Worm (Caenorhabditis elegans): ENCODE measurements around the gene M60.4.

Gene M60.4

ce11 chrX:8257687-8258086, 21.6 kb upstream of the M60.4 start:
- TF ChIP-seq nhr-232 (tag; optimal IDR thresholded peaks at IDR 0.05) (no peak), pag-3 (tag; optimal IDR thresholded peaks at IDR 0.05; ENCODE audit: borderline replicate concordance) (no peak), C38D4.7 (GFP tag; optimal IDR thresholded peaks at IDR 0.05) (no peak), ztf-16 (tag; optimal IDR thresholded peaks at IDR 0.05) (no peak), fax-1 (tag; optimal IDR thresholded peaks at IDR 0.05) (no peak), ceh-19 (GFP tag; optimal IDR thresholded peaks at IDR 0.05) (no peak), fkh-6 (tag; optimal IDR thresholded peaks at IDR 0.05) (no peak)

- TF ChIP-seq fkh-6 (tag; optimal IDR thresholded peaks at IDR 0.05) = no peak
- no peak for TF ChIP-seq ets-4 (tag; optimal IDR thresholded peaks at IDR 0.05)
Measured at ce11 chrX:8255433-8255832, 19.3 kb upstream of the M60.4 start.

ce11 chrX:8252293-8252692, 16.2 kb upstream of the M60.4 start, which contains the start of gene M60.6:
Gene M60.6 (minus strand): TSS chrX:8252458.
- no peak for TF ChIP-seq pha-4 (tag; optimal IDR thresholded peaks at IDR 0.05)
- TF ChIP-seq ceh-18 (tag; optimal IDR thresholded peaks at IDR 0.05) = peak; percentile 9
- TF ChIP-seq pag-3 (tag; optimal IDR thresholded peaks at IDR 0.05; ENCODE audit: borderline replicate concordance) = no peak
- peak; percentile 65 for TF ChIP-seq ref-2 (tag; optimal IDR thresholded peaks at IDR 0.05)
- TF ChIP-seq ttx-3 (tag; optimal IDR thresholded peaks at IDR 0.05) = no peak
- no peak for TF ChIP-seq nhr-11 (tag; optimal IDR thresholded peaks at IDR 0.05)
- TF ChIP-seq ceh-45 (GFP tag; IDR thresholded peaks at IDR 0.05) = no peak
- TF ChIP-seq ceh-31 (tag; optimal IDR thresholded peaks at IDR 0.05) = peak; percentile 77
- peak; percentile 16 for TF ChIP-seq ceh-14 (tag; optimal IDR thresholded peaks at IDR 0.05)
- TF ChIP-seq madf-2 (tag; optimal IDR thresholded peaks at IDR 0.05) = no peak
- no peak for TF ChIP-seq sox-2 (GFP tag; IDR thresholded peaks at IDR 0.05)
- no peak for TF ChIP-seq ahr-1 (tag; optimal IDR thresholded peaks at IDR 0.05)
- no peak for TF ChIP-seq pax-1 (tag; optimal IDR thresholded peaks at IDR 0.05)
- TF ChIP-seq fax-1 (tag; optimal IDR thresholded peaks at IDR 0.05) = peak; percentile 3
- no peak for TF ChIP-seq hlh-6 (tag; optimal IDR thresholded peaks at IDR 0.05)
- no peak for TF ChIP-seq unc-86 (tag; optimal IDR thresholded peaks at IDR 0.05)
- peak; percentile 25 for TF ChIP-seq F13H6.1 (tag; optimal IDR thresholded peaks at IDR 0.05)
- no peak for TF ChIP-seq gmeb-2 (tag; optimal IDR thresholded peaks at IDR 0.05)
- TF ChIP-seq lin-11 (tag; optimal IDR thresholded peaks at IDR 0.05) = no peak
- no peak for TF ChIP-seq ztf-16 (tag; optimal IDR thresholded peaks at IDR 0.05)
- TF ChIP-seq ceh-9 (tag; optimal IDR thresholded peaks at IDR 0.05) = no peak
- TF ChIP-seq pat-9 (tag; optimal IDR thresholded peaks at IDR 0.05) = no peak
- peak; percentile 34 for TF ChIP-seq nfya-1 (tag; optimal IDR thresholded peaks at IDR 0.05)
- TF ChIP-seq unc-42 (tag; optimal IDR thresholded peaks at IDR 0.05) = peak; percentile 89
- TF ChIP-seq unc-55 (GFP tag; optimal IDR thresholded peaks at IDR 0.05) = peak; percentile 30
- TF ChIP-seq ceh-22 (tag; optimal IDR thresholded peaks at IDR 0.05) = no peak
- TF ChIP-seq rnt-1 (tag; optimal IDR thresholded peaks at IDR 0.05) = no peak
- TF ChIP-seq eyg-1 (tag; optimal IDR thresholded peaks at IDR 0.05) = no peak
- TF ChIP-seq ama-1 (optimal IDR thresholded peaks at IDR 0.05) = no peak
- no peak for TF ChIP-seq odd-2 (tag; optimal IDR thresholded peaks at IDR 0.05)
- no peak for TF ChIP-seq unc-3 (GFP tag; conservative IDR thresholded peaks at IDR 0.05)
- no peak for TF ChIP-seq unc-3 (tag; optimal IDR thresholded peaks at IDR 0.05)
- no peak for TF ChIP-seq hlh-15 (tag; optimal IDR thresholded peaks at IDR 0.05)
- TF ChIP-seq T23F11.4 (GFP tag; optimal IDR thresholded peaks at IDR 0.05) = no peak

ce11 chrX:8247088-8247487, 11.0 kb upstream of the M60.4 start:
- no peak for TF ChIP-seq che-1 (tag; optimal IDR thresholded peaks at IDR 0.05)
- no peak for TF ChIP-seq hlh-8 (tag; optimal IDR thresholded peaks at IDR 0.05)
- TF ChIP-seq tbx-7 (tag; optimal IDR thresholded peaks at IDR 0.05) = no peak
- TF ChIP-seq pha-2 (tag; optimal IDR thresholded peaks at IDR 0.05) = no peak
- no peak for TF ChIP-seq hlh-15 (tag; optimal IDR thresholded peaks at IDR 0.05)
- no peak for TF ChIP-seq ceh-30 (tag; optimal IDR thresholded peaks at IDR 0.05)
- TF ChIP-seq gmeb-2 (tag; optimal IDR thresholded peaks at IDR 0.05) = no peak
- TF ChIP-seq ets-4 (tag; optimal IDR thresholded peaks at IDR 0.05) = no peak
- no peak for TF ChIP-seq madf-2 (tag; optimal IDR thresholded peaks at IDR 0.05)
- no peak for TF ChIP-seq ceh-19 (GFP tag; optimal IDR thresholded peaks at IDR 0.05)
- TF ChIP-seq F13H6.1 (tag; optimal IDR thresholded peaks at IDR 0.05) = no peak
- no peak for TF ChIP-seq dmd-4 (tag; optimal IDR thresholded peaks at IDR 0.05; ENCODE audit: borderline replicate concordance)
- no peak for TF ChIP-seq nfya-1 (tag; optimal IDR thresholded peaks at IDR 0.05)
